Worm (Caenorhabditis elegans): ENCODE data around the gene twk-17.
A peak's percentile ranks its signal among the peaks of the same experiment; 100 is the strongest.

Gene twk-17

ce11 chrX:7590756-7591155 lies 17.1 kb downstream of the twk-17 start (continued):
- no peak for TF ChIP-seq nhr-11 (tag; optimal IDR thresholded peaks at IDR 0.05)
- no peak for TF ChIP-seq dsc-1 (tag; optimal IDR thresholded peaks at IDR 0.05)
- no peak for TF ChIP-seq ceh-63 (GFP tag; optimal IDR thresholded peaks at IDR 0.05)
- peak; percentile 75 for TF ChIP-seq nhr-85 (tag)
- no peak for TF ChIP-seq alr-1 (tag; optimal IDR thresholded peaks at IDR 0.05; ENCODE audit: borderline replicate concordance)
- TF ChIP-seq lir-3 (tag; optimal IDR thresholded peaks at IDR 0.05; ENCODE audit: poor library complexity) = no peak
- TF ChIP-seq skn-1 (tag; optimal IDR thresholded peaks at IDR 0.05) = no peak
- TF ChIP-seq lin-14 (GFP tag; optimal IDR thresholded peaks at IDR 0.05) = peak; percentile 78
- TF ChIP-seq ces-1 (GFP tag; optimal IDR thresholded peaks at IDR 0.05) = no peak
- TF ChIP-seq egl-13 (tag; optimal IDR thresholded peaks at IDR 0.05) = no peak

- TF ChIP-seq lsy-2 (tag; optimal IDR thresholded peaks at IDR 0.05) = no peak
- no peak for TF ChIP-seq zip-4 (GFP tag; optimal IDR thresholded peaks at IDR 0.05)
- no peak for TF ChIP-seq unc-98 (GFP tag; IDR thresholded peaks at IDR 0.05)
- no peak for TF ChIP-seq pax-3 (tag; optimal IDR thresholded peaks at IDR 0.05)
- TF ChIP-seq blmp-1 (tag; optimal IDR thresholded peaks at IDR 0.05) = peak; percentile 69
- TF ChIP-seq nhr-11 (tag; optimal IDR thresholded peaks at IDR 0.05) = no peak
- TF ChIP-seq skn-1 (tag; optimal IDR thresholded peaks at IDR 0.05) = no peak
- no peak for TF ChIP-seq nhr-76 (tag; optimal IDR thresholded peaks at IDR 0.05)
- TF ChIP-seq elt-3 (tag; optimal IDR thresholded peaks at IDR 0.05) = peak in 1 of 6 experiments; percentile 22
- no peak for TF ChIP-seq aly-2 (tag; optimal IDR thresholded peaks at IDR 0.05)
- no peak for TF ChIP-seq nhr-71 (tag; optimal IDR thresholded peaks at IDR 0.05)
- TF ChIP-seq snpc-4 (tag; optimal IDR thresholded peaks at IDR 0.05) = no peak
- TF ChIP-seq C34B4.2 (tag; optimal IDR thresholded peaks at IDR 0.05) = no peak
- no peak for TF ChIP-seq alr-1 (tag; optimal IDR thresholded peaks at IDR 0.05; ENCODE audit: borderline replicate concordance)
These were observed 20.1 kb downstream of the twk-17 start for ce11 chrX:7587741-7588235.

ce11 chrX:7586588-7586987 lies 21.3 kb downstream of the twk-17 start:
- TF ChIP-seq mep-1 (tag; optimal IDR thresholded peaks at IDR 0.05) (peak; percentile 39), lir-3 (tag; optimal IDR thresholded peaks at IDR 0.05; ENCODE audit: poor library complexity) (no peak), elt-3 (tag; optimal IDR thresholded peaks at IDR 0.05) (peak in 1 of 6 experiments; percentile 12), nhr-12 (tag; optimal IDR thresholded peaks at IDR 0.05) (no peak), lin-35 (GFP tag; optimal IDR thresholded peaks at IDR 0.05) (no peak), snpc-4 (tag; optimal IDR thresholded peaks at IDR 0.05) (no peak), blmp-1 (tag; optimal IDR thresholded peaks at IDR 0.05) (peak; percentile 68), swsn-7 (tag; optimal IDR thresholded peaks at IDR 0.05) (no peak), nhr-71 (tag; optimal IDR thresholded peaks at IDR 0.05) (peak; percentile 56), unc-86 (tag; optimal IDR thresholded peaks at IDR 0.05) (no peak), lin-14 (GFP tag; optimal IDR thresholded peaks at IDR 0.05) (peak; percentile 65), snu-23 (GFP tag; optimal IDR thresholded peaks at IDR 0.05) (peak; percentile 23), rnt-1 (tag; optimal IDR thresholded peaks at IDR 0.05) (no peak), ceh-63 (GFP tag; optimal IDR thresholded peaks at IDR 0.05) (no peak), skn-1 (tag; optimal IDR thresholded peaks at IDR 0.05) (peak; percentile 2), nhr-47 (tag; optimal IDR thresholded peaks at IDR 0.05) (peak; percentile 6), nhr-85 (tag) (peak; percentile 88), nhr-20 (tag; optimal IDR thresholded peaks at IDR 0.05) (peak; percentile 54), nhr-90 (tag; optimal IDR thresholded peaks at IDR 0.05; ENCODE audit: poor library complexity) (peak; percentile 6)

- TF ChIP-seq zag-1 (tag; optimal IDR thresholded peaks at IDR 0.05) (no peak), fkh-10 (GFP tag; optimal IDR thresholded peaks at IDR 0.05) (no peak), dpl-1 (GFP tag; optimal IDR thresholded peaks at IDR 0.05) (no peak), nhr-77 (tag; optimal IDR thresholded peaks at IDR 0.05) (no peak), sox-4 (tag; optimal IDR thresholded peaks at IDR 0.05) (no peak), zip-4 (GFP tag; optimal IDR thresholded peaks at IDR 0.05) (no peak), mab-9 (GFP tag; IDR thresholded peaks at IDR 0.05) (no peak), aly-2 (tag; optimal IDR thresholded peaks at IDR 0.05) (no peak), snu-23 (GFP tag; optimal IDR thresholded peaks at IDR 0.05) (peak; percentile 69), irx-1 (tag; optimal IDR thresholded peaks at IDR 0.05) (no peak), tlp-1 (tag; optimal IDR thresholded peaks at IDR 0.05) (no peak), unc-98 (GFP tag; IDR thresholded peaks at IDR 0.05) (no peak), skn-1 (tag; optimal IDR thresholded peaks at IDR 0.05) (no peak), ets-5 (GFP tag; IDR thresholded peaks at IDR 0.05) (no peak), C34B4.2 (tag; optimal IDR thresholded peaks at IDR 0.05) (no peak), unc-62 (GFP tag; optimal IDR thresholded peaks at IDR 0.05) (no peak), blmp-1 (tag; optimal IDR thresholded peaks at IDR 0.05) (peak; percentile 92), rnt-1 (tag; optimal IDR thresholded peaks at IDR 0.05) (no peak), F16B12.6 (tag; optimal IDR thresholded peaks at IDR 0.05) (no peak), lin-15B (tag; optimal IDR thresholded peaks at IDR 0.05) (no peak), lin-14 (GFP tag; optimal IDR thresholded peaks at IDR 0.05) (peak; percentile 54), Y116A8C.19 (tag; optimal IDR thresholded peaks at IDR 0.05; ENCODE audit: borderline replicate concordance) (no peak), ces-1 (GFP tag; optimal IDR thresholded peaks at IDR 0.05) (no peak), mep-1 (tag; optimal IDR thresholded peaks at IDR 0.05) (peak; percentile 52)
These were observed 22.1 kb downstream of the twk-17 start, which contains the start of gene adt-2 for ce11 chrX:7585610-7586259. Gene adt-2 (plus strand): TSS chrX:7586209.
